Fruit fly (Drosophila melanogaster): ENCODE measurements around the gene CG9609.

Gene CG9609

DNA sequence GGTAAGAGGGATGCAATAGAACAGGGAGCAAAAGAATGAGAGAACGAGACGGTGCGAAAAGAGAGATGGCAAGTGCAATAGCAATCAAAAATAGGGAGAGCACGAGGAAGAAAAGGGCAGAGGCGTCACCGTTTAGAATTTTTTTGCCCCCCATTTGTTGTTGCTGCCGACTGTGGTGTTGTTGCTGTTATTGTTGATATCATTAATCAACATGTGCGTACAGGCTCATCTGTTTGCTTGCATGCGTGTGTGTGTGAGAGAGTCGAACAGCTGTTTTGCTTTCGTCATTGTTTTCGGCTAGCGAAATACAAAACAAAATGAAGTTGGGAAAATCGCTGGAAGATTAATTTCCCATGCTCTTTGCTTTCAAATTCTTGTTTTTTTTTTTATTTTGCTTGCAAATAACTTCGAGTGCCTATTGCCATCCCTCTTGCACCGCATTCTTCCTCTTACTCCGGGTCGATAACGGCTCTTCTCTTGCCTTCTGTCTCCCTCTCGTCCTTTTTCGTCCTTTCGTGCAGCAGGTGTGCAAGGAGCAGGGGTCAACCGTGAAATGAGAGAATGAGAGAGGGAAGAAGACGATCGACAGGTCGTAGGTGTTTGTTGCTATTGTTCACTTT lies 6.4 kb upstream of the CG9609 start (continued):
- no peak for TF ChIP-seq Mrtf (GFP tag; IDR thresholded peaks at IDR 0.05)
- no peak for TF ChIP-seq CG33213 (GFP tag; optimal IDR thresholded peaks at IDR 0.05)
- peak; percentile 73 for TF ChIP-seq kah (GFP tag; optimal IDR thresholded peaks at IDR 0.05)
- TF ChIP-seq gro (GFP tag; optimal IDR thresholded peaks at IDR 0.05), result no peak
- no peak for TF ChIP-seq HmgZ (tag; optimal IDR thresholded peaks at IDR 0.05)
- no peak for TF ChIP-seq CG11695 (GFP tag; IDR thresholded peaks at IDR 0.05)
- TF ChIP-seq MESR4 (GFP tag; optimal IDR thresholded peaks at IDR 0.05), result no peak
- TF ChIP-seq CG9797 (GFP tag; optimal IDR thresholded peaks at IDR 0.05), result no peak
- TF ChIP-seq Pdp1 (GFP tag; optimal IDR thresholded peaks at IDR 0.05), result no peak
- TF ChIP-seq esg (GFP tag; conservative IDR thresholded peaks at IDR 0.05), result no peak
- peak; percentile 7 for TF ChIP-seq zen (tag; optimal IDR thresholded peaks at IDR 0.05)
- TF ChIP-seq Hr39 (optimal IDR thresholded peaks at IDR 0.05), result no peak
- TF ChIP-seq CG18619 (GFP tag; optimal IDR thresholded peaks at IDR 0.05), result no peak
- TF ChIP-seq slp2 (GFP tag; optimal IDR thresholded peaks at IDR 0.05), result no peak
- TF ChIP-seq CG34422 (GFP tag; IDR thresholded peaks at IDR 0.05), result no peak; the same call in 2 of the 3 replicates
- no peak for TF ChIP-seq NFAT (GFP tag; IDR thresholded peaks at IDR 0.05)
- no peak for TF ChIP-seq Optix (GFP tag; IDR thresholded peaks at IDR 0.05)
- TF ChIP-seq CoRest (tag; optimal IDR thresholded peaks at IDR 0.05), result no peak
- TF ChIP-seq CG10209 (GFP tag; optimal IDR thresholded peaks at IDR 0.05), result no peak
- TF ChIP-seq CG1602 (GFP tag; optimal IDR thresholded peaks at IDR 0.05), result no peak
- TF ChIP-seq Dbx (GFP tag; IDR thresholded peaks at IDR 0.05), result no peak
- no peak for TF ChIP-seq Blimp-1 (GFP tag; optimal IDR thresholded peaks at IDR 0.05)
- TF ChIP-seq CG7963 (GFP tag; IDR thresholded peaks at IDR 0.05; ENCODE audit: partially characterized antibody), result no peak
- TF ChIP-seq her (GFP tag; optimal IDR thresholded peaks at IDR 0.05), result no peak
- TF ChIP-seq BtbVII (GFP tag; optimal IDR thresholded peaks at IDR 0.05), result no peak
- no peak for TF ChIP-seq CG4617 (GFP tag; optimal IDR thresholded peaks at IDR 0.05; ENCODE audit: borderline replicate concordance)
- TF ChIP-seq Neu2 (GFP tag; optimal IDR thresholded peaks at IDR 0.05; ENCODE audit: borderline replicate concordance), result no peak
- TF ChIP-seq klu (GFP tag; IDR thresholded peaks at IDR 0.05), result no peak
- TF ChIP-seq D19A (tag; optimal IDR thresholded peaks at IDR 0.05), result no peak
- TF ChIP-seq CG15073 (GFP tag; optimal IDR thresholded peaks at IDR 0.05), result no peak
- TF ChIP-seq ssp (GFP tag; IDR thresholded peaks at IDR 0.05), result no peak
- peak; percentile 40 for TF ChIP-seq CG17385 (GFP tag; optimal IDR thresholded peaks at IDR 0.05)
- TF ChIP-seq amos (GFP tag; IDR thresholded peaks at IDR 0.05; ENCODE audit: partially characterized antibody), result no peak
- no peak for TF ChIP-seq nmo (GFP tag; optimal IDR thresholded peaks at IDR 0.05)
- TF ChIP-seq CG6854 (GFP tag; optimal IDR thresholded peaks at IDR 0.05), result no peak
- no peak for TF ChIP-seq CG9437 (GFP tag; optimal IDR thresholded peaks at IDR 0.05)
- no peak for TF ChIP-seq Atf6 (GFP tag; IDR thresholded peaks at IDR 0.05)
- TF ChIP-seq D19B (GFP tag; optimal IDR thresholded peaks at IDR 0.05), result no peak
- peak; percentile 10 for TF ChIP-seq CG10543 (GFP tag; optimal IDR thresholded peaks at IDR 0.05)
- no peak for TF ChIP-seq Deaf1 (tag; optimal IDR thresholded peaks at IDR 0.05)
- TF ChIP-seq psq (GFP tag; optimal IDR thresholded peaks at IDR 0.05), result peak; percentile 18
- TF ChIP-seq CG10274 (GFP tag; optimal IDR thresholded peaks at IDR 0.05), result no peak
- TF ChIP-seq CG15479 (GFP tag; optimal IDR thresholded peaks at IDR 0.05), result peak; percentile 94
- TF ChIP-seq CHES-1-like (GFP tag; optimal IDR thresholded peaks at IDR 0.05), result no peak
- TF ChIP-seq CG13123 (GFP tag; optimal IDR thresholded peaks at IDR 0.05), result no peak
- peak; percentile 53 for TF ChIP-seq CG15514 (GFP tag; optimal IDR thresholded peaks at IDR 0.05)
- TF ChIP-seq Hsf (GFP tag; optimal IDR thresholded peaks at IDR 0.05), result no peak
- no peak for TF ChIP-seq grau (tag; optimal IDR thresholded peaks at IDR 0.05)
- no peak for TF ChIP-seq CG16813 (GFP tag; IDR thresholded peaks at IDR 0.05; ENCODE audit: partially characterized antibody)
- no peak for TF ChIP-seq CG5953 (GFP tag; IDR thresholded peaks at IDR 0.05)
- peak; percentile 66 for TF ChIP-seq cg (GFP tag; optimal IDR thresholded peaks at IDR 0.05)
